Worm (Caenorhabditis elegans): ENCODE results near the gene sra-28.

- no peak for TF ChIP-seq W03F9.2 (tag; optimal IDR thresholded peaks at IDR 0.05)
- no peak for TF ChIP-seq him-1 (tag; optimal IDR thresholded peaks at IDR 0.05)
These were observed 15.8 kb upstream of the sra-28 start, which contains the start of gene vps-32.1 for ce11 chrII:6589408-6589807.

Data from whole organism, L4/young adult.